Fruit fly (Drosophila melanogaster): ENCODE measurements around the gene CG13841.

Gene CG13841

dm6 chr3R:22816437-22817173, 49.1 kb upstream of the CG13841 start (continued):
- TF ChIP-seq CG32767 (GFP tag; IDR thresholded peaks at IDR 0.05): no peak
- no peak for TF ChIP-seq GATAe (GFP tag; conservative IDR thresholded peaks at IDR 0.05)
- no peak for TF ChIP-seq CG13894 (tag; optimal IDR thresholded peaks at IDR 0.05)
- TF ChIP-seq C15 (GFP tag; IDR thresholded peaks at IDR 0.05): no peak
- TF ChIP-seq CG2120 (GFP tag; optimal IDR thresholded peaks at IDR 0.05): no peak
- TF ChIP-seq Usf (GFP tag; optimal IDR thresholded peaks at IDR 0.05): no peak
- TF ChIP-seq ap (GFP tag; IDR thresholded peaks at IDR 0.05): no peak
- no peak for TF ChIP-seq CG9932 (GFP tag; IDR thresholded peaks at IDR 0.05)
- 0 out of 3 replicates have a peak, but pooled peaks have one; percentile 42 for TF ChIP-seq row (GFP tag; IDR thresholded peaks at IDR 0.05)
- TF ChIP-seq pan (optimal IDR thresholded peaks at IDR 0.05): no peak
- peak in 1 of 2 experiments; percentile 46 for TF ChIP-seq pan (GFP tag; optimal IDR thresholded peaks at IDR 0.05 in 1 of 2, IDR thresholded peaks at IDR 0.05 in 1 of 2)
- TF ChIP-seq B-H2 (GFP tag; optimal IDR thresholded peaks at IDR 0.05): no peak
- no peak for TF ChIP-seq Hr3 (GFP tag; optimal IDR thresholded peaks at IDR 0.05)
- TF ChIP-seq Sox102F (GFP tag; optimal IDR thresholded peaks at IDR 0.05): peak; percentile 13
- TF ChIP-seq CG18619 (GFP tag; optimal IDR thresholded peaks at IDR 0.05): no peak
- no peak for TF ChIP-seq usp (GFP tag; optimal IDR thresholded peaks at IDR 0.05)
- no peak for TF ChIP-seq TFAM (GFP tag; optimal IDR thresholded peaks at IDR 0.05)
- TF ChIP-seq CG18476 (GFP tag; optimal IDR thresholded peaks at IDR 0.05): no peak
- TF ChIP-seq odd (GFP tag; optimal IDR thresholded peaks at IDR 0.05): no peak
- no peak for TF ChIP-seq ttk (GFP tag; IDR thresholded peaks at IDR 0.05)
- no peak for TF ChIP-seq Bgb (GFP tag; IDR thresholded peaks at IDR 0.05; ENCODE audit: partially characterized antibody)
- no peak for TF ChIP-seq Hmx (GFP tag; optimal IDR thresholded peaks at IDR 0.05)
- no peak for TF ChIP-seq chinmo (GFP tag; IDR thresholded peaks at IDR 0.05; ENCODE audit: partially characterized antibody)
- no peak for TF ChIP-seq CG10431 (GFP tag; optimal IDR thresholded peaks at IDR 0.05)
- no peak for TF ChIP-seq CG15011 (GFP tag; optimal IDR thresholded peaks at IDR 0.05)
- TF ChIP-seq inv (GFP tag; IDR thresholded peaks at IDR 0.05; ENCODE audit: partially characterized antibody): no peak
- no peak for TF ChIP-seq vfl (GFP tag; optimal IDR thresholded peaks at IDR 0.05)
- TF ChIP-seq Lhr (GFP tag; optimal IDR thresholded peaks at IDR 0.05): no peak
- TF ChIP-seq dati (GFP tag; IDR thresholded peaks at IDR 0.05): no peak
- no peak for TF ChIP-seq CG1647 (GFP tag; optimal IDR thresholded peaks at IDR 0.05)

- TF ChIP-seq Bdp1 (GFP tag; optimal IDR thresholded peaks at IDR 0.05) (no peak), Ets65A (GFP tag) (peak; percentile 31)
These were observed 48.6 kb upstream of the CG13841 start, which contains the start of gene CG13840 for dm6 chr3R:22816078-22816436. Gene CG13840 (minus strand): TSS chr3R:22816178.

- TF ChIP-seq CTCF (GFP tag; optimal IDR thresholded peaks at IDR 0.05): peak; percentile 41
- TF ChIP-seq CG9876 (GFP tag; optimal IDR thresholded peaks at IDR 0.05): no peak
- no peak for TF ChIP-seq ranshi (GFP tag; IDR thresholded peaks at IDR 0.05)
- no peak for TF ChIP-seq GATAe (GFP tag; conservative IDR thresholded peaks at IDR 0.05)
These were observed 42.8 kb upstream of the CG13841 start for dm6 chr3R:22810277-22810676.

dm6 chr3R:22807132-22807531, 39.6 kb upstream of the CG13841 start:
- TF ChIP-seq CG13775 (GFP tag; optimal IDR thresholded peaks at IDR 0.05) (peak; percentile 49), CG18599 (GFP tag; optimal IDR thresholded peaks at IDR 0.05) (peak; percentile 21), chn (GFP tag; optimal IDR thresholded peaks at IDR 0.05) (no peak), row (GFP tag; IDR thresholded peaks at IDR 0.05) (peak; percentile 19; the same call in 1 of the 3 replicates), sug (tag; optimal IDR thresholded peaks at IDR 0.05) (no peak)
